Worm (Caenorhabditis elegans) whole organism, young adult: ENCODE measurements around the gene sru-38.
A peak's percentile ranks its signal among the peaks of the same experiment; 100 is the strongest.

ENCODE experiments used
- B0019.2 ChIP-seq: fragments of 200-800 bp; sonication (Bioruptor generic); conservative IDR thresholded peaks from 2 replicates; pipeline ENCODE4 v1.3.6; 2022; ENCODE audit warnings: missing genetic modification reagents, missing genetic modification characterization, missing compliant biosample characterization
- B0261.1 ChIP-seq: sonication (generic microtip); optimal IDR thresholded peaks from 2 replicates; lab custom pipeline; 2016; ENCODE audit warnings: mild to moderate bottlenecking, missing genetic modification characterization, moderate library complexity, missing compliant biosample characterization
- C06A6.2 ChIP-seq: fragments of 200-800 bp; sonication (Bioruptor generic); conservative IDR thresholded peaks from 2 replicates; pipeline ENCODE4 v1.3.6; 2022; ENCODE audit warnings: missing genetic modification characterization, missing compliant biosample characterization
- F33H1.4 ChIP-seq: fragments of 200-800 bp; sonication (Bioruptor generic); IDR thresholded peaks from 2 replicates; pipeline ENCODE4 v1.3.6; 2022; ENCODE audit warnings: missing genetic modification reagents, missing genetic modification characterization, missing compliant biosample characterization
- F39B2.1 ChIP-seq: fragments of 200-800 bp; sonication (Bioruptor generic); IDR thresholded peaks from 2 replicates; pipeline ENCODE4 v1.3.6; 2022; ENCODE audit warnings: missing genetic modification reagents, missing genetic modification characterization, missing compliant biosample characterization
- F57C9.4 ChIP-seq: sonication (generic microtip); optimal IDR thresholded peaks from 2 replicates; lab custom pipeline; 2017; ENCODE audit warnings: mild to moderate bottlenecking, missing genetic modification characterization, missing compliant biosample characterization
- T07F8.4 ChIP-seq: sonication (generic microtip); optimal IDR thresholded peaks from 2 replicates; lab custom pipeline; 2016; ENCODE audit warnings: mild to moderate bottlenecking, missing genetic modification characterization, moderate library complexity, missing compliant biosample characterization
- Y53F4B.3 ChIP-seq: fragments of 200-800 bp; sonication (Bioruptor generic); IDR thresholded peaks from 2 replicates; pipeline ENCODE4 v1.3.6; 2022; ENCODE audit warnings: missing genetic modification reagents, missing genetic modification characterization, missing compliant biosample characterization
- Y56A3A.18 ChIP-seq: fragments of 200-800 bp; sonication (Bioruptor generic); IDR thresholded peaks from 2 replicates; pipeline ENCODE4 v1.3.6; 2022; ENCODE audit warnings: missing genetic modification reagents, missing genetic modification characterization, missing compliant biosample characterization
- Y67H2A.10 ChIP-seq: fragments of 200-800 bp; sonication (Bioruptor generic); conservative IDR thresholded peaks from 2 replicates; pipeline ENCODE4 v1.3.6; 2022; ENCODE audit warnings: missing genetic modification reagents, missing genetic modification characterization, missing compliant biosample characterization
- ZK185.1 ChIP-seq: sonication (generic microtip); optimal IDR thresholded peaks from 2 replicates; lab custom pipeline; 2016; ENCODE audit warnings: mild to moderate bottlenecking, missing genetic modification characterization, missing compliant biosample characterization; ENCODE audit not compliant: poor library complexity, severe bottlenecking
- akir-1 ChIP-seq: fragments of 200-800 bp; sonication (Bioruptor generic); optimal IDR thresholded peaks from 2 replicates; lab custom pipeline; 2018; ENCODE audit warnings: mild to moderate bottlenecking, missing genetic modification characterization, moderate library complexity, missing compliant biosample characterization
- ama-1 ChIP-seq, 3 experiments: fragments of 150-350 bp in 1 of 3; sonication (generic microtip) in 2 of 3; optimal IDR thresholded peaks; 2 replicates each; lab custom pipeline; 2014 to 2018; ENCODE audit warnings: missing biosample characterization in 2 of 3, missing genetic modification characterization in 2 of 3, missing genetic modification reagents in 2 of 3
- aptf-3 ChIP-seq: fragments of 200-800 bp; sonication (Bioruptor generic); IDR thresholded peaks from 2 replicates; pipeline ENCODE4 v1.3.6; 2022; ENCODE audit warnings: missing genetic modification characterization, missing compliant biosample characterization
- attf-5 ChIP-seq: fragments of 200-800 bp; sonication (Bioruptor generic); optimal IDR thresholded peaks from 2 replicates; lab custom pipeline; 2018; ENCODE audit warnings: mild to moderate bottlenecking, missing genetic modification characterization, missing compliant biosample characterization
- ceh-100 ChIP-seq: fragments of 200-800 bp; sonication (Bioruptor generic); IDR thresholded peaks from 2 replicates; pipeline ENCODE4 v1.3.6; 2022; ENCODE audit warnings: missing genetic modification reagents, missing genetic modification characterization, missing compliant biosample characterization
- dpff-1 ChIP-seq: sonication (generic microtip); optimal IDR thresholded peaks from 2 replicates; lab custom pipeline; 2017; ENCODE audit warnings: mild to moderate bottlenecking, missing genetic modification characterization, missing compliant biosample characterization
- egl-44 ChIP-seq: fragments of 200-800 bp; sonication (Bioruptor generic); IDR thresholded peaks from 2 replicates; pipeline ENCODE4 v1.3.6; 2022; ENCODE audit warnings: missing genetic modification reagents, missing genetic modification characterization, missing compliant biosample characterization
- ets-4 ChIP-seq: fragments of 200-800 bp; sonication (Bioruptor generic); optimal IDR thresholded peaks from 2 replicates; lab custom pipeline; 2018; ENCODE audit warnings: mild to moderate bottlenecking, missing genetic modification characterization, missing compliant biosample characterization
- fkh-3 ChIP-seq: sonication (generic microtip); optimal IDR thresholded peaks from 2 replicates; lab custom pipeline; 2016; ENCODE audit warnings: mild to moderate bottlenecking, missing genetic modification characterization, missing compliant biosample characterization
- gei-17 ChIP-seq: fragments of 200-800 bp; sonication (Bioruptor generic); optimal IDR thresholded peaks from 2 replicates; lab custom pipeline; 2018; ENCODE audit warnings: mild to moderate bottlenecking, missing genetic modification characterization, missing compliant biosample characterization
- hlh-12 ChIP-seq: sonication (generic microtip); optimal IDR thresholded peaks from 2 replicates; lab custom pipeline; 2016; ENCODE audit warnings: missing genetic modification characterization, missing compliant biosample characterization
- hmg-20 ChIP-seq: fragments of 200-800 bp; sonication (Bioruptor generic); IDR thresholded peaks from 2 replicates; pipeline ENCODE4 v1.3.6; 2022; ENCODE audit warnings: missing genetic modification reagents, missing genetic modification characterization, missing compliant biosample characterization
- lin-26 ChIP-seq: fragments of 200-800 bp; sonication (Bioruptor generic); IDR thresholded peaks from 2 replicates; pipeline ENCODE4 v1.3.6; 2022; ENCODE audit warnings: missing genetic modification reagents, missing genetic modification characterization, missing compliant biosample characterization
- lin-54 ChIP-seq: fragments of 200-800 bp; sonication (Bioruptor generic); optimal IDR thresholded peaks from 2 replicates; lab custom pipeline; 2018; ENCODE audit warnings: mild to moderate bottlenecking, missing genetic modification characterization, missing compliant biosample characterization
- madf-6 ChIP-seq: fragments of 200-800 bp; sonication (Bioruptor generic); IDR thresholded peaks from 2 replicates; pipeline ENCODE4 v1.3.6; 2022; ENCODE audit warnings: missing genetic modification reagents, missing genetic modification characterization, missing compliant biosample characterization
- mcd-1 ChIP-seq: fragments of 200-800 bp; sonication (Bioruptor generic); IDR thresholded peaks from 2 replicates; pipeline ENCODE4 v1.3.6; 2022; ENCODE audit warnings: missing genetic modification reagents, missing genetic modification characterization, missing compliant biosample characterization
- mes-4 ChIP-seq: sonication (generic microtip); optimal IDR thresholded peaks from 2 replicates; lab custom pipeline; 2016; ENCODE audit warnings: missing genotype, missing genetic modification characterization, missing compliant biosample characterization
- nfya-1 ChIP-seq: sonication (generic microtip); optimal IDR thresholded peaks from 2 replicates; lab custom pipeline; 2017; ENCODE audit warnings: antibody characterized with exemption, missing compliant biosample characterization, missing genetic modification characterization, borderline replicate concordance; ENCODE audit not compliant: insufficient read depth
- nfyb-1 ChIP-seq: fragments of 200-800 bp; sonication (Bioruptor generic); IDR thresholded peaks from 2 replicates; pipeline ENCODE4 v1.3.6; 2022; ENCODE audit warnings: missing genetic modification reagents, missing genetic modification characterization, missing compliant biosample characterization
- nhr-179 ChIP-seq: sonication (generic microtip); optimal IDR thresholded peaks from 2 replicates; lab custom pipeline; 2016; ENCODE audit warnings: mild to moderate bottlenecking, missing genetic modification characterization, missing compliant biosample characterization
- nhr-80 ChIP-seq: sonication (generic microtip); optimal IDR thresholded peaks from 2 replicates; lab custom pipeline; 2016; ENCODE audit warnings: missing genetic modification characterization, missing compliant biosample characterization
- nhr-90 ChIP-seq: sonication (generic microtip); optimal IDR thresholded peaks from 2 replicates; lab custom pipeline; 2016; ENCODE audit warnings: missing genotype, mild to moderate bottlenecking, missing genetic modification characterization, missing compliant biosample characterization
- rec-8 ChIP-seq, 2 experiments: sonication (generic microtip); optimal IDR thresholded peaks; 2 replicates each; lab custom pipeline; 2016; ENCODE audit warnings: mild to moderate bottlenecking in 2 of 2, missing genetic modification characterization in 2 of 2, missing genetic modification reagents in 2 of 2, missing genotype in 2 of 2, missing biosample characterization in 1 of 2, missing compliant biosample characterization in 1 of 2, moderate library complexity in 1 of 2
- repo-1 ChIP-seq: sonication (generic microtip); optimal IDR thresholded peaks from 2 replicates; lab custom pipeline; 2017; ENCODE audit warnings: mild to moderate bottlenecking, missing genetic modification characterization, missing compliant biosample characterization
- rpc-1 ChIP-seq, 2 experiments: fragments of 150-350 bp in 1 of 2; sonication (generic microtip) in 1 of 2; optimal IDR thresholded peaks; 2 replicates each; lab custom pipeline; 2014 to 2018; ENCODE audit warnings: missing biosample characterization in 1 of 2, missing genetic modification characterization in 1 of 2, missing genetic modification reagents in 1 of 2, missing genotype in 1 of 2
- tlf-1 ChIP-seq: fragments of 200-800 bp; sonication (Bioruptor generic); optimal IDR thresholded peaks from 2 replicates; lab custom pipeline; 2018; ENCODE audit warnings: mild to moderate bottlenecking, missing genetic modification characterization, missing compliant biosample characterization
- unc-130 ChIP-seq: sonication (generic microtip); optimal IDR thresholded peaks from 2 replicates; lab custom pipeline; 2016; ENCODE audit warnings: missing genetic modification reagents, missing genetic modification characterization, missing compliant biosample characterization
- ztf-18 ChIP-seq: sonication (generic microtip); optimal IDR thresholded peaks from 2 replicates; lab custom pipeline; 2016; ENCODE audit warnings: missing genotype, mild to moderate bottlenecking, missing genetic modification characterization, missing compliant biosample characterization
- ztf-25 ChIP-seq: fragments of 200-800 bp; sonication (Bioruptor generic); IDR thresholded peaks from 2 replicates; pipeline ENCODE4 v1.3.6; 2022; ENCODE audit warnings: missing genetic modification reagents, missing genetic modification characterization, missing compliant biosample characterization
- ztf-26 ChIP-seq: sonication (generic microtip); optimal IDR thresholded peaks from 2 replicates; lab custom pipeline; 2017; ENCODE audit warnings: missing genetic modification characterization, missing compliant biosample characterization

sru-38 gene

DNA sequence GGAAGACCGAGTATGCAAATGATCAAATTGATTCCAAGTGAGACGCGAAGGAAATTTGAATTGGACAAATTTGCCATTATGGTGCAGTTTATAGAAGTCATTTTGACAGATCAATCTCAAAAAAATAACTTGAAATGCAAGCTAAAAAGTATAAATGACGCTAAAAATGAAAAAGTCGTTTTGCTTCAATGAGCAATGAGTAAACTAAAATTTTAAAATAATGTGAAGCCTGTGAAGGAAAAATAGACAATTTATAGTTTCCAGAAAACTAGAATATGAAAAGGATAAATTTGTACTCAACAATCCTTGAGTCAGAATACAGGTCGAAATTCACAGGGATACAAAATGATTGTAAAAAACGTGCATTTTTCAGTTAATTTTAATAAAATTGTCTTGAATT is 32.5 kb upstream of the sru-38 start, which contains the start of gene srab-17:
Gene srab-17 (minus strand): TSS at position 101 of the 400 bp plus-strand sequence.
- TF ChIP-seq B0019.2 (no peak), Y67H2A.10 (GFP tag; lab: Robert Waterston, UW) (no peak), Y53F4B.3 (no peak), rec-8 (tag; optimal IDR thresholded peaks at IDR 0.05; lab: Kevin White, UChicago) (no peak), ztf-25 (GFP tag; lab: Robert Waterston, UW) (no peak), ets-4 (no peak), mes-4 (tag; lab: Kevin White, UChicago) (no peak), ama-1 (optimal IDR thresholded peaks at IDR 0.05; lab: Kevin White, UChicago) (no peak), ama-1 (GFP tag; optimal IDR thresholded peaks at IDR 0.05; lab: Kevin White, UChicago) (no peak), dpff-1 (tag; lab: Kevin White, UChicago) (no peak), T07F8.4 (tag; lab: Kevin White, UChicago) (no peak), ztf-26 (tag; lab: Kevin White, UChicago) (no peak), aptf-3 (GFP tag; lab: Robert Waterston, UW) (no peak), repo-1 (tag; lab: Kevin White, UChicago) (no peak), mcd-1 (GFP tag; lab: Robert Waterston, UW) (no peak), nhr-90 (tag; lab: Kevin White, UChicago) (no peak), tlf-1 (no peak), rpc-1 (optimal IDR thresholded peaks at IDR 0.05; lab: Kevin White, UChicago) (no peak), rpc-1 (tag; optimal IDR thresholded peaks at IDR 0.05; lab: Kevin White, UChicago) (no peak), nhr-179 (tag; lab: Kevin White, UChicago) (no peak), nhr-80 (no peak)
- TF ChIP-seq, all 124 proteins: peak for 0

DNA sequence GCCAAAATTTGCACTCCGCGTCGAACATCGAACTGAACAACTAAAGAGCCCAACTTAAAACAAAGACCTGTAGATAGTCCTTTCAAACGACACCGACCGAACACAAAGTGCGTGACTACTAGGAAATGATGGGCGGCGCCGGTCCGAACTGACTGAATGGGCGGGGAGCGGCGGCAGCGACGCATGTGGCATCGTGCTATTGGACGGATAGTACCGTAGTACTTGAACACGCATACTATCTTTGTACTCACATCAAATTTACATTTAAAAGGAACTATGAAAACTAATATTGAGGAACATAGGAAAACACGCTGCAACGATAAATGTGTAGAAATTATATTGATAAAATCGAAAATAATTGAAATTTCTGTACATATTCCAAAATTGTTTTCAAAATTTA is 24.5 kb upstream of the sru-38 start:
- peak; percentile 92 for TF ChIP-seq nfyb-1 (GFP tag; lab: Robert Waterston, UW)
- TF ChIP-seq F39B2.1 (GFP tag; lab: Robert Waterston, UW): no peak
- TF ChIP-seq ets-4: no peak
- TF ChIP-seq madf-6 (GFP tag; lab: Robert Waterston, UW): no peak
- TF ChIP-seq gei-17 (GFP tag; lab: Kevin White, UChicago): no peak

DNA sequence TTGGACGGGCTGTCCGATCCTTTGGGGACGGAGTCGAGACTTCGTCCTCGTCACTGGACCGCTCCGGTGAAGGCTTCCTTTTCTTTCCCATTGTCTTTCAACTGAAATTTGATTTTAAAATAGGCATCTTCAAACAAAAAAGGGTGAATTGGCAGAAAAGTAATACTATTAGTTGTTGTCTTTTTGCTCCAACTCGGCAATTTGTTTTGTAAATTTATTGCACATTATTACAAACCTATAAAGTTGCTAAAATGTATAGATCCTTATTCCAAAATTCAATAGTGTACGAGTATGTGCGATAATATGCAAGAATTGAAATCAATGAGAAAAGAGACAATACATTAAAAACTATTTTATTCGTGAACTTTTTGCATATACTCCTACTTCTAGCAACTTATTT is 24.0 kb upstream of the sru-38 start, which contains the start of gene lsy-12:
Gene lsy-12 (minus strand): TSS at position 101 of the 400 bp plus-strand sequence.
- TF ChIP-seq F57C9.4 (tag; lab: Kevin White, UChicago) (no peak), egl-44 (GFP tag; lab: Robert Waterston, UW) (no peak), unc-130 (GFP tag; lab: Kevin White, UChicago) (no peak), ztf-18 (tag; lab: Kevin White, UChicago) (no peak), Y56A3A.18 (GFP tag; lab: Robert Waterston, UW) (no peak), C06A6.2 (no peak), rec-8 (tag; optimal IDR thresholded peaks at IDR 0.05; lab: Kevin White, UChicago) (no peak), ceh-100 (no peak), ets-4 (no peak), akir-1 (GFP tag; lab: Kevin White, UChicago) (no peak), hmg-20 (no peak), dpff-1 (tag; lab: Kevin White, UChicago) (no peak)

DNA sequence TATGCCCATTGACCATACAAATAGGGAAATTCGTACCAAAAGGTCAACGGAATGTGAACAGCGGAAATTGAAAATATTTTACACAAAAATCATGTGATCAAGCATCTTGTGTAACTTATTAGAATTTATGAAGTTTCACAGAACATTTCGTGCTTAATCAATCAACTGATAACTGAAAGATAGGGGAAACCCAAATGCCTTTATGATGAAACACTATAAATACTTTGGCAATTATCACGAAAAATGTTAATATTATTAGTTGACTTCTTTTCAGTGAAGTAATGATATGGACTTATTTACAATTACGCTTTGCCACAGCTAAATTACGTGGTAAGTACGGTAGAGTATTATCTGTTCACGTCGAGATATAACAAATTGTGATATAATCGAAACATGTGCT is 21.1 kb upstream of the sru-38 start:
- TF ChIP-seq ZK185.1 (tag; lab: Kevin White, UChicago) (no peak), lin-54 (GFP tag; lab: Kevin White, UChicago) (no peak), attf-5 (GFP tag; lab: Kevin White, UChicago) (no peak), nfyb-1 (GFP tag; lab: Robert Waterston, UW) (no peak), ets-4 (no peak), hlh-12 (tag; lab: Kevin White, UChicago) (no peak), B0261.1 (tag; lab: Kevin White, UChicago) (no peak), F33H1.4 (GFP tag; lab: Robert Waterston, UW) (no peak), nfya-1 (no peak), lin-26 (no peak), fkh-3 (tag; lab: Kevin White, UChicago) (no peak)
- TF ChIP-seq, all 124 proteins: peak for 0
